Fruit fly (Drosophila melanogaster) whole organism, adult: ENCODE data around the gene CG3009.

Source experiments
- CG14711 ChIP-seq: fragments of 200-800 bp; sonication (Bioruptor generic); optimal IDR thresholded peaks from 2 replicates; lab custom pipeline; 2018; ENCODE audit warnings: missing biosample characterization, mild to moderate bottlenecking, missing genetic modification characterization, moderate library complexity
- Clk ChIP-seq: fragments of 200-800 bp; sonication (Bioruptor generic); optimal IDR thresholded peaks from 2 replicates; lab custom pipeline; 2017; ENCODE audit warnings: missing biosample characterization, missing genetic modification characterization

DNA sequence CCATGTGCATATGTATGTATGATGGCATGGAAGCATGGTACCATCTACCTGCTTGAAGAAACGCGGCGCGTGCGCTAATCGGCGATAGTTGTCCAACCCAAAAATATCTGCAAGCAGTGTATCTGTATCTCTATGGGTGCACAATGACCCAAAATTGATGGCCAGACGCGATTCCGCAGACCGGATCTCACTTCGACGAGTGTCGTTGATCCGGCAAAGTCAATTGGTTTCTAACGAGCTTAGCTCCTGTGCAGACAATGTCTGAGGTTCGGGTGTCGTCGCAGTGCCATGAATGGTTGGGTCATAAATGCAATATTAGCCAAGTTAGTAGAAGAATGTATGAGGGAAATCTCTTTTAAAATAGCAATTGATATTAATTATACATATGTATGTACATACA, 52.9 kb downstream of the CG3009 start:
- TF ChIP-seq Clk (GFP tag; lab: Kevin White, UChicago) = no peak
- TF ChIP-seq CG14711 (tag; lab: Kevin White, UChicago) = no peak
